Worm (Caenorhabditis elegans) whole organism, L4 larva: ENCODE data around the gene Y60A9A.1.

Experiments used
- Y48G9A.11 ChIP-seq: fragments of 200-800 bp; sonication (Bioruptor generic); IDR thresholded peaks from 2 replicates; pipeline ENCODE4 v1.3.6; 2022; ENCODE audit warnings: missing genetic modification reagents, missing genetic modification characterization, missing compliant biosample characterization
- nhr-10 ChIP-seq: fragments of 150-350 bp; optimal IDR thresholded peaks from 2 replicates; lab custom pipeline; 2014; ENCODE audit warnings: missing biosample characterization, missing genetic modification characterization
- nhr-237 ChIP-seq: sonication (generic microtip); optimal IDR thresholded peaks from 2 replicates; lab custom pipeline; 2017; ENCODE audit warnings: missing biosample characterization, missing genetic modification characterization

DNA sequence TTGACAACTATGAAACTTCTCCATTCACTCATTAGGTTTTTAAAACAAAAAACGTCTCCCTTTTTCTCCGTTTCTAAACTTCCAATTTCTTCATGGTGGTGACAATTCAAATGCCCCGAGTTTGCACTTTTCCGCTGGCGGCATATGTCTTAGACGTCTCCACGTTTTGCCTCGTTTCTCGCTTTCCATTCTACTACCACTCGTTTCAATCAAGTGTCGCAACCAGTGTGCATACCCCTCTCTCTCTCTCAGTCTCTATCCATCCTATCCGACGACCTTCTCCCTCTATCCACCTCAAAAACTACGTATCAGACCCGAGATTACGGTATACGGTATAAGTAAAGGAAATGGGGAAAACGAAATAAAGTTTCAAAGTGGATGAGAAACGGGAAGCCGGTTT is 42.9 kb downstream of the Y60A9A.1 start:
- TF ChIP-seq nhr-237 (tag; lab: Kevin White, UChicago) (no peak), Y48G9A.11 (GFP tag; lab: Robert Waterston, UW) (no peak), nhr-10 (tag; lab: Kevin White, UChicago) (no peak)
